Worm (Caenorhabditis elegans) whole organism, L4 larva: ENCODE results near the gene swan-2.
A peak's percentile ranks its signal among the peaks of the same experiment; 100 is the strongest.

ENCODE experiments used
- ama-1 ChIP-seq: fragments of 150-350 bp; optimal IDR thresholded peaks from 2 replicates; lab custom pipeline; 2014; ENCODE audit warnings: inconsistent platforms, mixed read lengths
- hlh-11 ChIP-seq: fragments of 200-800 bp; sonication (Bioruptor generic); optimal IDR thresholded peaks from 2 replicates; lab custom pipeline; 2018; ENCODE audit warnings: mild to moderate bottlenecking, missing genetic modification characterization, missing compliant biosample characterization
- lsy-2 ChIP-seq, 2 experiments: fragments of 150-350 bp in 1 of 2; sonication (generic microtip) in 1 of 2; optimal IDR thresholded peaks; 2 replicates each; lab custom pipeline; 2014 to 2017; ENCODE audit warnings: missing biosample characterization in 2 of 2, missing genetic modification characterization in 2 of 2
- madf-9 ChIP-seq: fragments of 200-800 bp; sonication (Bioruptor generic); conservative IDR thresholded peaks from 2 replicates; pipeline ENCODE4 v1.3.6; 2022; ENCODE audit warnings: missing genetic modification reagents, missing genetic modification characterization, missing compliant biosample characterization
- nhr-28 ChIP-seq: fragments of 150-350 bp; optimal IDR thresholded peaks from 2 replicates; lab custom pipeline; 2014; ENCODE audit warnings: missing biosample characterization, missing genetic modification characterization
- unc-130 ChIP-seq: sonication (generic microtip); optimal IDR thresholded peaks from 2 replicates; lab custom pipeline; 2016; ENCODE audit warnings: missing genetic modification reagents, missing genetic modification characterization, missing compliant biosample characterization
- zip-11 ChIP-seq: fragments of 200-800 bp; sonication (Bioruptor generic); IDR thresholded peaks from 2 replicates; pipeline ENCODE4 v1.3.6; 2022; ENCODE audit warnings: missing genetic modification characterization, missing compliant biosample characterization

ce11 chrV:13757349-13757748 lies 46.7 kb downstream of the swan-2 start:
- TF ChIP-seq zip-11 (GFP tag; lab: Robert Waterston, UW): no peak
- no peak for TF ChIP-seq hlh-11 (tag; lab: Kevin White, UChicago)
- no peak for TF ChIP-seq madf-9
- peak in 1 of 2 experiments; percentile 69 for TF ChIP-seq lsy-2 (tag; optimal IDR thresholded peaks at IDR 0.05; lab: Kevin White, UChicago)
- TF ChIP-seq nhr-28 (tag; lab: Kevin White, UChicago): no peak
- no peak for TF ChIP-seq ama-1 (lab: Kevin White, UChicago)
- TF ChIP-seq unc-130 (GFP tag; lab: Kevin White, UChicago): no peak
